Fruit fly (Drosophila melanogaster) whole organism, adult: ENCODE results near the gene CG2794.

Experiments used
- CG33017 ChIP-seq: fragments of 200-800 bp; sonication (Bioruptor generic); optimal IDR thresholded peaks from 2 replicates; lab custom pipeline; 2018; ENCODE audit warnings: missing biosample characterization, mild to moderate bottlenecking, missing genetic modification characterization, moderate library complexity
- kay ChIP-seq: fragments of 200-800 bp; sonication (Bioruptor generic); peaks from one replicate; lab custom pipeline; 2016; ENCODE audit warnings: missing biosample characterization, missing genetic modification characterization, borderline replicate concordance
- tj ChIP-seq: fragments of 200-800 bp; sonication (Bioruptor generic); optimal IDR thresholded peaks from 3 replicates; lab custom pipeline; 2017; ENCODE audit warnings: missing biosample characterization, mild to moderate bottlenecking, missing genetic modification characterization, moderate library complexity

dm6 chr2L:542338-542967, 21.5 kb upstream of the CG2794 start, which contains the start of gene lwr:
- TF ChIP-seq tj (GFP tag; lab: Kevin White, UChicago), result no peak
- no peak for TF ChIP-seq CG33017 (tag; lab: Kevin White, UChicago)
- TF ChIP-seq kay, result no peak
